Fruit fly (Drosophila melanogaster) whole organism: ENCODE data around the gene RtcB.

Experiments used
- CG8478 ChIP-seq: fragments of >200 bp; optimal IDR thresholded peaks from 2 replicates; lab custom pipeline; 2018; ENCODE audit warnings: inconsistent platforms
- Dll ChIP-seq: fragments of >200 bp; optimal IDR thresholded peaks from 2 replicates; lab custom pipeline; 2017
- EcR ChIP-seq, 2 experiments: fragments of >200 bp; optimal IDR thresholded peaks; 2 replicates each; lab custom pipeline; 2017; ENCODE audit warnings: missing biosample characterization in 2 of 2, missing genetic modification characterization in 2 of 2, missing genetic modification reagents in 2 of 2
- pan ChIP-seq: fragments of >200 bp; optimal IDR thresholded peaks from 2 replicates; lab custom pipeline; 2017
- psq ChIP-seq: fragments of >200 bp; optimal IDR thresholded peaks from 2 replicates; lab custom pipeline; 2017
- usp ChIP-seq: fragments of >200 bp; optimal IDR thresholded peaks from 2 replicates; lab custom pipeline; 2017; ENCODE audit warnings: missing biosample characterization, missing genetic modification characterization, mixed read lengths

Gene RtcB

dm6 chr2L:19454070-19454751, 23.8 kb downstream of the RtcB start, which contains the start of gene CG10026:
Gene CG10026, plus strand, starts transcription at chr2L:19454256.
- TF ChIP-seq psq (lab: Kevin White, UChicago) = no peak
- peak in 1 of 2 experiments; percentile 93 for TF ChIP-seq EcR (GFP tag; optimal IDR thresholded peaks at IDR 0.05; lab: Kevin White, UChicago)

DNA sequence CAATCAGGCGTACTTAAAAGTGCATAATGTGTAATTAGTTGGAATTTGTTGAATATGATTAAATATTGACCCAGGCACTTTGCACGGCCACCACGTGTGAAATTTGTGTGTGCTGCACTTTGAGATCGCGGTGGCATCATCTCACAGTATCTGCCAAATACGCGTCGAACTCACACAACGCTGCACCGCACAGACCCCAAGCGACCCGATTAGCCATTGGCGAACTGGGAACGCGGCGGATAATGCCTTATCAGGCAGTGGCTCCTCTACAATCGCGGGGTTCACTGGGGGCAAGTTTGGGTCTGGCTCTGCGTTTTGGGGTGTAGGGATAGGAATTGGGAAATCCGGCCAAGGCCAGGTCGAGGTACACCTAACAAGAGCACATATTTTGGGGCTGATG, 24.8 kb downstream of the RtcB start:
- TF ChIP-seq pan (lab: Kevin White, UChicago) = no peak
- no peak for TF ChIP-seq usp (GFP tag; lab: Kevin White, UChicago)
- TF ChIP-seq EcR (GFP tag; optimal IDR thresholded peaks at IDR 0.05; lab: Kevin White, UChicago) = no peak
- TF ChIP-seq Dll = no peak
- no peak for TF ChIP-seq psq (lab: Kevin White, UChicago)
- TF ChIP-seq CG8478 (lab: Kevin White, UChicago) = no peak

dm6 chr2L:19455723-19456122, 25.3 kb downstream of the RtcB start:
- TF ChIP-seq pan (lab: Kevin White, UChicago) (no peak), CG8478 (lab: Kevin White, UChicago) (no peak), Dll (no peak), psq (lab: Kevin White, UChicago) (no peak), usp (GFP tag; lab: Kevin White, UChicago) (no peak), EcR (GFP tag; optimal IDR thresholded peaks at IDR 0.05; lab: Kevin White, UChicago) (no peak)

DNA sequence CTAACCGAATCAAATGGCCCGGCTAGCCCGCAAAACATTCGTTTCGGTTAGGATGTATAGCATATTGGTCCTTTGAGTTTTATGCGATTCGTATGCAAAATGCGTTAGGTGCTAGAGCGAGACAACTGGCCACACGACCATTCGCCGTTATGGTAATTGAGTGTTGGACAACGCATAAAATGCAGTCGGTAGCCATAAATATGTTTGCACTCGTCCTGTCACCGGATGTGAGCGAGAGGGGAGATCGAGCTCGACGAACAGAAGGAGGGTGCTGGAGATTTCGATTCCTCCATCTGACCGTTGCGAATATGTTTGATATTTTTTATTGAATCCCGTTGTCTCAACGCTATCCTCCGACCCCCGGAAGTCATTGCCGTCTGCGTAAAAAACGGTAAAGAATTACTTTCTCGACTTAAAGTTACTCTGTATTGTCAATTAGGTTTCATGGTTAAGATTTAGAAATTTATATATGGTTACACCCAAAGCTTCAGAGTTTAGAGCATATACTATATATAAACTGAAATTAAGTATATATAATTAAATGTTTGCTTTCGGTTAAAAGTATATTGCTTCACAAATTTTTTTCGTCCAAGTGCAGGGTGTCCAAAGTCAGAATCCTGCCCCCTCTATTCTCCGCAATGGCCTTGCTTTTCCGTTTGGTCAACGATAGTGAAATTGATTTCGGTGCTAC, 27.6 kb downstream of the RtcB start:
- TF ChIP-seq EcR (GFP tag; optimal IDR thresholded peaks at IDR 0.05; lab: Kevin White, UChicago) (no peak), CG8478 (lab: Kevin White, UChicago) (no peak), pan (lab: Kevin White, UChicago) (no peak), Dll (no peak), psq (lab: Kevin White, UChicago) (no peak), usp (GFP tag; lab: Kevin White, UChicago) (no peak)

DNA sequence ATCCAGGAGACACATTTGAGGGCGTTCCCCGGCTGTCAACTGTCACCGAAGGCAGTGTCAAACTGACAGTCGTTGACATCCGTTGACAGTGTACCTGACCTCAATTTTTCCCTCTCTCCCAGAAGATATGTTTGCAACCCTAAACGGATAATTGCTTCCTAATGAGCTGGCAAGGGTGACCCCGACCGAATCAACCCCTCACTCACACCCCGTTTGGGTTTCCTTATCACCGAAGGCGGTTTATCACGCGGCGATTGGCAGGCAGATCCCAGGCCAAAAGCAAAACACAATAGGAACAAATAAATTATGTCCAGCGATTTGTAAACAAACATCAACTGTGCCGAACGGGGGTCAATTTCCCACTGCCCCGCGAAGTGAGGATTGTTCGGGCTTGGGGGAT, 29.0 kb downstream of the RtcB start:
- TF ChIP-seq pan (lab: Kevin White, UChicago) = no peak
- no peak for TF ChIP-seq EcR (GFP tag; optimal IDR thresholded peaks at IDR 0.05; lab: Kevin White, UChicago)
- no peak for TF ChIP-seq Dll
- no peak for TF ChIP-seq usp (GFP tag; lab: Kevin White, UChicago)
- TF ChIP-seq CG8478 (lab: Kevin White, UChicago) = no peak
- TF ChIP-seq psq (lab: Kevin White, UChicago) = no peak

- no peak for TF ChIP-seq Dll
- no peak for TF ChIP-seq CG8478 (lab: Kevin White, UChicago)
- TF ChIP-seq usp (GFP tag; lab: Kevin White, UChicago) = no peak
- no peak for TF ChIP-seq EcR (GFP tag; optimal IDR thresholded peaks at IDR 0.05; lab: Kevin White, UChicago)
- no peak for TF ChIP-seq pan (lab: Kevin White, UChicago)
- TF ChIP-seq psq (lab: Kevin White, UChicago) = no peak
Observed at dm6 chr2L:19462898-19463297, 32.5 kb downstream of the RtcB start.

DNA sequence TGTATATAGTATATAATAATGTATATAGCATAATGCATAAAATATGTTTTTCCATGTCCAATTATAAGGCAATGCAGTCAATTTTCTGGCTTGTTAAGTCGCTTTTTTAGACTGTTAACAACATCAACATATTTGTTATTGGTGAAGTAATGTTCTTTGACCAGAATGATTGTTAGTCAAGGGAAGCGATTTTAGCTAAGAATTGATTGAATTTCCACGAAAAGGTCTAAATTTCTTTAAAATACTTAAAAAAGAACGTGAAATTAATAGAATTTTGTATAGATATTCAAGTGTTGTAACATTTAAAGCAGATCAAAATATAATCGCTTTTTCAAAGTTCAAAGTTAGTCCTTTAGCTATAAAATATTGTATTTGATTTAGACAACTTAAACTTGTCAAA, 33.0 kb downstream of the RtcB start:
- no peak for TF ChIP-seq pan (lab: Kevin White, UChicago)
- TF ChIP-seq CG8478 (lab: Kevin White, UChicago) = no peak
- no peak for TF ChIP-seq Dll
- no peak for TF ChIP-seq psq (lab: Kevin White, UChicago)
- TF ChIP-seq usp (GFP tag; lab: Kevin White, UChicago) = no peak
- no peak for TF ChIP-seq EcR (GFP tag; optimal IDR thresholded peaks at IDR 0.05; lab: Kevin White, UChicago)

DNA sequence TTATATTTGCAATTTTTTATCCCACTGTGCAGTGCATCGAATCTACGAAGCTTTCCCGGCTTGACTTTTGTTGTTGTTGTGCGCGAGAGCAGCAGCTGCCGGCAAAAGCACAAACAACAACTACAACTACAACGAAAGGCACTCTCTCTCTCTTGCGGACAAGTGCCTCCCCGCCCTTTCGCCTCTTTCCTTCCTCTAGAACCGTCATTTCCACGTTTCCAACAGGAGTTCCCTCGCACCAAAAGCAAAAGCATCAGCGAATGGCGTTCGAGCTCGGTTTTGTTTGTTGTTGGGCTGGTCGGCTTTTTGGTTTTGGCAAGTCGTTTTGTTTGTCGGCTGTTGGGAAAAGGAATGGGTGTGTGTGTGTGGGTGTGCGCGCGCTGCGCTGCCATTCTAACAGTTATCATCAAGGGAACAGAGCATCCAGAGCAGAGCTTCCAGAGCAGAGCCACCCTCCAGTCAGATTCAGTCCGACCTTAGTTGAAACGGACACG, 33.4 kb downstream of the RtcB start, which contains the start of gene tj:
tj (plus strand) TSS at position 444 of the 494 bp plus-strand sequence.
- TF ChIP-seq pan (lab: Kevin White, UChicago) (no peak), EcR (GFP tag; optimal IDR thresholded peaks at IDR 0.05; lab: Kevin White, UChicago) (no peak), Dll (peak; percentile 35)

DNA sequence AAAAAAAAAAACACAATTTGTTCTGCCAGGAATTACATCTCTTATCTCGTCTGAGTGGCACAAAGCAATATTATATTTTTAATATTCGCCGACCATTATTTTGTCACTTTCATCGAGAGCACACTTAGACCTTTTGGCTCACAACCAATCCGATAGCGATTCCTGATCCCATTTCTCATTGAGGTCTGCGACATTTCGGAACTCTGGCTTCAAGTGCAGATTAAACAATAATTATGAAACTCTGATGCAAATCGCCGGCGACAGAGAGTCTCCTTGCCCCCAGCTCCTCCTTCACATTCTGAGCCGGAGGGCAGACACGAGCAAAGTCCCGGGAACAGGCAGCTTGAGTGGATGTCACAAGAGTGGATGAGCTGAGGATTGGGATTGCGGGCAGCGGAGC, 38.6 kb downstream of the RtcB start:
- TF ChIP-seq EcR (GFP tag; optimal IDR thresholded peaks at IDR 0.05; lab: Kevin White, UChicago) = no peak
- no peak for TF ChIP-seq psq (lab: Kevin White, UChicago)
- TF ChIP-seq CG8478 (lab: Kevin White, UChicago) = no peak
- TF ChIP-seq pan (lab: Kevin White, UChicago) = no peak
- no peak for TF ChIP-seq Dll
- TF ChIP-seq usp (GFP tag; lab: Kevin White, UChicago) = no peak

DNA sequence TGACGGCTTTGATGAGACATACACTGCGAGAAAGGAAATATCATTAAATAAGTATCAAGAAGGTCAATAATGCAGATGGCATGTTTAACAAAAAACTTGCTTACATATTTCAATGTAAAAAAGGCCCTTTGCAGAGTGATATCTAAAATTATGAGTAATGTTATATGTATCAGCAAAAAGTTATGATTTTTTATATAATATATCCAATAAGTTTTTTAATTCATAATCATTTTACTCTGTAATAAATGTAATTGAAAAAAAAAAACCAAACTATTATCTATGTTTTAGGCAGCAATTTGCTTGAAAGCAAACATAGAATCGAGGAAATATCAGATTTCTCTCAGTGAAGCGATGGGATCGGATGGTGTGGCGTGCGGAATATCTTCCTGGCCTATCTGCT, 39.3 kb downstream of the RtcB start:
- TF ChIP-seq usp (GFP tag; lab: Kevin White, UChicago) (no peak), EcR (GFP tag; optimal IDR thresholded peaks at IDR 0.05; lab: Kevin White, UChicago) (no peak), CG8478 (lab: Kevin White, UChicago) (no peak), Dll (no peak), psq (lab: Kevin White, UChicago) (no peak), pan (lab: Kevin White, UChicago) (no peak)

- no peak for TF ChIP-seq CG8478 (lab: Kevin White, UChicago)
- TF ChIP-seq pan (lab: Kevin White, UChicago) = no peak
- TF ChIP-seq Dll = no peak
- no peak for TF ChIP-seq usp (GFP tag; lab: Kevin White, UChicago)
- TF ChIP-seq EcR (GFP tag; optimal IDR thresholded peaks at IDR 0.05; lab: Kevin White, UChicago) = no peak
- TF ChIP-seq psq (lab: Kevin White, UChicago) = no peak
Observed at dm6 chr2L:19472256-19472655, 41.8 kb downstream of the RtcB start.
